Fruit fly (Drosophila melanogaster) whole organism: ENCODE results near the gene Acp76A.

Experiments
- CG8478 ChIP-seq: fragments of >200 bp; optimal IDR thresholded peaks from 2 replicates; lab custom pipeline; 2018; ENCODE audit warnings: inconsistent platforms
- Dll ChIP-seq: fragments of >200 bp; optimal IDR thresholded peaks from 2 replicates; lab custom pipeline; 2017
- EcR ChIP-seq, 2 experiments: fragments of >200 bp; optimal IDR thresholded peaks; 2 replicates each; lab custom pipeline; 2017; ENCODE audit warnings: missing biosample characterization in 2 of 2, missing genetic modification characterization in 2 of 2, missing genetic modification reagents in 2 of 2
- pan ChIP-seq: fragments of >200 bp; optimal IDR thresholded peaks from 2 replicates; lab custom pipeline; 2017
- psq ChIP-seq: fragments of >200 bp; optimal IDR thresholded peaks from 2 replicates; lab custom pipeline; 2017
- usp ChIP-seq: fragments of >200 bp; optimal IDR thresholded peaks from 2 replicates; lab custom pipeline; 2017; ENCODE audit warnings: missing biosample characterization, missing genetic modification characterization, mixed read lengths

Gene Acp76A

DNA sequence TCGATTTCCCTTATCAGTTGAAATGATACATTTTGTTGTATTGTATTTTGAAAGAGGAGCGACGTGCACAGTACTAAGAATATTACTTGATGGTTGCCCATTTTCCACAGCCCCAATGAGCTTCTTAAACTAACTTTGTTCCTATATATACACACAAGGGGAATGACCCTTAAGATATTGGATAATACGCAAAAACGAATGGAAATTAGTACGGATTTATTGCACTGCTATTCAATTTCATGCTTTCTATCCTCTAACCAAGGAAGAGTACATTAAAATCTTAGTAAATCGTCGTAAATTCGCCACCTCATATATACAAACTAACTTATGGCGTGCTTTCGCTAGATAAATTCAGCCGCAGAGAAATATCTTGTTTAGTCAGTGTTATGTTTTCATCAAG lies at the start of gene Acp76A:
Acp76A (minus strand) TSS at position 101 of the 400 bp plus-strand sequence.
- TF ChIP-seq pan (no peak), usp (GFP tag; lab: Kevin White, UChicago) (no peak), Dll (lab: Kevin White, UChicago) (no peak), psq (no peak), CG8478 (lab: Kevin White, UChicago) (no peak), EcR (GFP tag; optimal IDR thresholded peaks at IDR 0.05; lab: Kevin White, UChicago) (no peak)

- TF ChIP-seq usp (GFP tag; lab: Kevin White, UChicago): no peak
- no peak for TF ChIP-seq EcR (GFP tag; optimal IDR thresholded peaks at IDR 0.05; lab: Kevin White, UChicago)
- TF ChIP-seq psq: no peak
- TF ChIP-seq pan: no peak
- TF ChIP-seq Dll (lab: Kevin White, UChicago): no peak
- no peak for TF ChIP-seq CG8478 (lab: Kevin White, UChicago)
Observed at dm6 chr3L:19100188-19100587, 48.4 kb upstream of the Acp76A start, which contains the start of gene Gem2. TSS of gene Gem2 (minus strand) at chr3L:19100363.

DNA sequence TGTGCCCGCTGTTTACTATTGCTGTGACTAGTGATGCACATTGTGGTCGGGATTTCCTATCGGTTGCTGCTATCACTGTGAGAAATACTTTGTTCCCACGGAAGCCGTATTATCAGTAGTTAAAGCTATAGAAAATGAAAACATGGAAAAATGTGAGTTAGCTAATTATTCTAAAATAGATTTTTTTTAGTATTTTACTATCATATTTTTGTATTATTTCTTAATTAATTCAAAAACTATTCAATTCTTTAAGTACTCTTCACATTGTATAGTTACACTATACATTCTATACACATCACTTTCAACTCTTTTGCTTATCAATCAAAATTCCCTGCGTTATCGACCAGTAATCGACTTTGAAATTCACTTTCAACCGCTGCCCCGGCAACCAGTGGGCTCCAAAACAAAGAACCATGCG lies 45.8 kb upstream of the Acp76A start, which contains the start of the genes Naxd and CG14079:
Naxd (minus strand) TSS at position 45 of the 418 bp plus-strand sequence.
CG14079 (plus strand) TSS at position 335 of the 418 bp plus-strand sequence.
- no peak for TF ChIP-seq psq

- TF ChIP-seq pan (no peak), usp (GFP tag; lab: Kevin White, UChicago) (no peak), Dll (lab: Kevin White, UChicago) (no peak), psq (no peak), EcR (GFP tag; optimal IDR thresholded peaks at IDR 0.05; lab: Kevin White, UChicago) (no peak), CG8478 (lab: Kevin White, UChicago) (no peak)
Observed at dm6 chr3L:19097102-19097501, 45.3 kb upstream of the Acp76A start.

DNA sequence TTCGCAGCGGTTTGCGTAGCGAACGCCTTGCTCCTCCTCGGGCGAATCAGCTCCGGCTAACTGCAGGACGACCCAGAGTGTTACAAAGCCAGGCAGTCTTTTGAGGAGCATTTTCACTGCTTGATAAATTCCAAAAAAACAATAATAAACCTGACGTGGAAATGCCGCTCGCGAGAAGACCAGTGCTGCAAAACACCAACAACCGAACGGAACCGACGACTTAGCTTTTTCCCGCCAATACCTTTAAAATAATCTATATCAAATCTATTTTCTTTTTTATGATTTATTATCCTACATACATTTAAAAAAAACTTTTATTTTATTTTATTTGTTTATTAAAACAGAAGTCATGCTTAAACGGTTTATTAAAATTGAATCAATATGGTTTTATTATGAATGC lies 44.2 kb upstream of the Acp76A start, which contains the start of gene CNPYb:
CNPYb (minus strand) TSS at position 186 of the 400 bp plus-strand sequence.
- TF ChIP-seq usp (GFP tag; lab: Kevin White, UChicago) (no peak), EcR (GFP tag; optimal IDR thresholded peaks at IDR 0.05; lab: Kevin White, UChicago) (no peak), psq (no peak), Dll (lab: Kevin White, UChicago) (no peak), CG8478 (lab: Kevin White, UChicago) (no peak), pan (no peak)

DNA sequence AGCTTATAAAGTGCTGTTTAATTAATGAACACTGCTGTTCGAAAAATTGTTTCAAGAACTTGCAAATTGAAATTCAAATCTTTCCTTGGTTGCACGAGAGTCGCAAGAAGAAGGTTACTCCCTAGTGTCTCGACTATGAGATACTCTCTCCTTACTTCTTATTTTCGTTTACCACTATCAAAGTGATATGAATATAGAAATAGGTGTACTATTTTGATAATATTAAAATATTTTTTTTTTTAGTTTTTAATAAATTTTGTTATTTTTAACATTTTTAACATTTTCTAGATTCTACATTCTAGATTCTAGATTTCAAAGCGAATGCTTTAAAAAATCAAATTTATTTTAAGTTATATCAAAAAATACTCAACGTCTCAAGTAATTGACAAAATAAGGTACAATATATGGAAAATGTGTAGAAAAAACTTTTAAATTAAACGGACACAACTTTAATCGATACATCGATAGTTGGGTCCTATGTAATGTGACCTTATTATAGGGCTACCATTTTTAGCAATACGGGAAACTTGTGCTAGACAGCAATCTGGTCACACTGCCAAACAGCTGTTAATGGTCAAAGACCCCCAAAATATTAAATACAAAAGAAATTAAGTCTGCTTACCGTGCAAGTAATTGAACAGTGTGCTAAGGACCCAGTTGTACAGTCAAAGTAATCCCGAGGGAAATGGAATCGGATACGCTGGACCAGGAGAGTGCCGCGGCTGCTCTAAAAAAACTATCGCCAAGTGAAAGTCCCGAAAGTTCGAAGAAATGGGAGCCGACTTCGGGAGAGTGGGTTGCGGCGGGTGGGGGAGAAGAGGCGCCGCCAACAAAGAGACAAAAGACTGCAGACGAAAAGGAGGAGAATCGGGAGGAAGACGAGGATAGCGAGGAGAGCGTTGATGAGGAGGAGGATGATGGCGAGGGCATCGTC lies 40.6 kb upstream of the Acp76A start, which contains the start of gene MESR6:
MESR6 (plus strand) TSS at position 546 of the 934 bp plus-strand sequence.
- TF ChIP-seq psq (no peak), EcR (GFP tag; optimal IDR thresholded peaks at IDR 0.05; lab: Kevin White, UChicago) (peak; percentile 93 to 97), CG8478 (lab: Kevin White, UChicago) (no peak), pan (no peak)

- TF ChIP-seq psq: no peak
- no peak for TF ChIP-seq pan
- TF ChIP-seq EcR (GFP tag; optimal IDR thresholded peaks at IDR 0.05; lab: Kevin White, UChicago): no peak
Observed at dm6 chr3L:19091423-19092124, 39.7 kb upstream of the Acp76A start.

DNA sequence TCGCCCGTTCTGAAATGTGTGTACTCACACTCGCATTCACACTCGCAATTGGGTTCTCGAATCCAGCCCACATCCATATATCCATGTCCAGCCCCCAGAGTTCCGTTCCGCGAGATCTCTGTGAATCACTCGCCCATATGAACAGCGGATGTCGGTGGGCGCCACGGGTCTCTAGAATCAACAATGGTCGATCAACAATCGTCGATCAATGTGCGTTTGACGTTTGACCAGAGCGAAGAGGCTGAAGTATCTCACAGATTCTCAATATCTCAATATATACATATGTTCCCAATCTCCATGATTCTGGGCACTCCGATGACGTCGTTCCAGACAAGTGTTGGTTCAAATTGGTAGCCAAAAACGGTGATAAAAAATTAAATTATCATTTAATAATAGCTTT lies 37.3 kb upstream of the Acp76A start:
- TF ChIP-seq usp (GFP tag; lab: Kevin White, UChicago) (no peak), Dll (lab: Kevin White, UChicago) (no peak)

DNA sequence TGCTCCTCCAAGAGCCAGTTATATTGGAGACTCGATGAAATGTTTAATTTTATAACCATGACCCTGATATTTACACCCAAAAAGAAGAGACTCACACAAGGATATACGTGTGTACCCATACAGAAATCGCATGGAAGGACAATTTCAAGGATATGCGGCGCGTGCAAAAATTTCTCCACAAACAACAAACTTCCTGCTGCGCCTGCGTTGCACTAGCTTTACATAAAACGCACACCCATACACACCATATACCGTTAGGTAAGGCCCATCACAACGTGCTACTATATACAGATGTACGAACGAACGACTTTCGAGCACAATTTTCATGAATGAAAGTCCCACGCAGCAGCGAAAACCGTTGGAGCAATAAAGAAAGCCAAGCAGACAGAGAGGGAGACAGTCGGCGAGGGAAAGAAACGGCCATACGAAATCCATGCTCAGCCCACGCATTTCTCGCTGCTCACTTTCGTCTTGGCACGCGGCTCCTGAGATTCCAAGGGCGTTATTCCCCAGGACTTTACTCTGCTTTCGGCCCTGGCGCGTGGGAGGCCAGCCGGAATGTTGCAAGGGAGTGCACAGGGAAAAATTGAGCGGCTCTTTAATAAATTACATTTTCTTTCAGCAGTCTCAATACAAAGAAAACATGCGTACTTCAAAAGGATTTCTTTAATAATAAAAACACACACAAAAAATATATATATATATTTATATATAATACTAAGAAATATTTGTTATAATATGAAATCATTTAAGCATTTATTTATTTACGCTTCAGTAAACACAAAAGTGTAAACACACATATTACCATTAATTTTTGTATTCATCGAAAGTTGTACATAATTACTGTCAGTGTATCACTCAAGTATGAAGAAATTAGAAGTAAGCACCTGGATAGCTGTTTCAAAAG lies 35.8 kb upstream of the Acp76A start:
- TF ChIP-seq pan (no peak), Dll (lab: Kevin White, UChicago) (no peak), CG8478 (lab: Kevin White, UChicago) (no peak), psq (no peak), EcR (GFP tag; optimal IDR thresholded peaks at IDR 0.05; lab: Kevin White, UChicago) (no peak), usp (GFP tag; lab: Kevin White, UChicago) (no peak)

- no peak for TF ChIP-seq psq
- peak; percentile 73 for TF ChIP-seq Dll (lab: Kevin White, UChicago)
- TF ChIP-seq usp (GFP tag; lab: Kevin White, UChicago): no peak
Observed at dm6 chr3L:19086364-19087200, 34.8 kb upstream of the Acp76A start, which contains the start of gene Mkp3. TSS of gene Mkp3 (minus strand) at chr3L:19086426.
